Worm (Caenorhabditis elegans) whole organism, late embryonic: ENCODE data around the gene srh-136.

Experiments
- T23F11.4 ChIP-seq: fragments of 200-800 bp; sonication (Bioruptor generic); optimal IDR thresholded peaks from 2 replicates; lab custom pipeline; 2018; ENCODE audit warnings: mild to moderate bottlenecking, missing genetic modification characterization, missing compliant biosample characterization
- che-1 ChIP-seq: sonication (generic microtip); optimal IDR thresholded peaks from 2 replicates; lab custom pipeline; 2016; ENCODE audit warnings: mild to moderate bottlenecking, missing genetic modification characterization, missing compliant biosample characterization
- elt-4 ChIP-seq: sonication (generic microtip); optimal IDR thresholded peaks from 2 replicates; lab custom pipeline; 2016; ENCODE audit warnings: missing genetic modification characterization, missing compliant biosample characterization
- pha-4 ChIP-seq: fragments of 150-350 bp; optimal IDR thresholded peaks from 2 replicates; lab custom pipeline; 2018; ENCODE audit warnings: missing biosample characterization, missing genetic modification reagents, missing genetic modification characterization
- pqm-1 ChIP-seq: sonication (generic microtip); optimal IDR thresholded peaks from 2 replicates; lab custom pipeline; 2016; ENCODE audit warnings: missing genetic modification characterization, missing compliant biosample characterization
- sdc-2 ChIP-seq: sonication (generic microtip); optimal IDR thresholded peaks from 2 replicates; lab custom pipeline; 2016; ENCODE audit warnings: missing genotype, missing genetic modification characterization, missing compliant biosample characterization

- TF ChIP-seq pha-4 (tag; lab: Kevin White, UChicago), result no peak
- TF ChIP-seq pqm-1 (tag; lab: Kevin White, UChicago), result no peak
- TF ChIP-seq che-1 (tag; lab: Kevin White, UChicago), result no peak
- TF ChIP-seq elt-4 (tag; lab: Kevin White, UChicago), result no peak
- no peak for TF ChIP-seq T23F11.4 (GFP tag; lab: Kevin White, UChicago)
- no peak for TF ChIP-seq sdc-2 (tag; lab: Kevin White, UChicago)
Observed at ce11 chrV:16455065-16455464, 42.3 kb downstream of the srh-136 start, which contains the start of gene str-14.
